Fruit fly (Drosophila melanogaster): ENCODE data around the gene CG13901.

The CG13901 gene

DNA sequence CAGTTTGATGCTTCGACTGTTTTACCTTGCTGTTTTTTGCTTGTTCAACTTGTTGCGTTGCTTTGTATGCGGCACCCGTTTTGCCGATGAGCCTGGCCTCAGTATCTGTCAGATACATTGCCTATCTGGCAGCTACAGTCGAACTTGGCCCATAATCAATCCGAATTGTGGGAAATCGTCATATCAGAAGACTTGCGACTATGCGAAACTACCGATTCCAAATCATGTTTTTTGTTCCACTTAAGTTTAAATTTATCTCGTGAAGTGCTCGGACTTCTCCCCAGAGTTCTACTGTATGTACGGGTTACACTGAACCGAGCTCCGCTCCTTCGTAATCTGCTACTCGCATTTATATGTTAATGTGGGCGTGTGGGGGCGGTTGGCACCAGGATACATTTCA, 46.6 kb upstream of the CG13901 start (continued):
- TF ChIP-seq sqz (GFP tag; optimal IDR thresholded peaks at IDR 0.05) (no peak), nmo (GFP tag; optimal IDR thresholded peaks at IDR 0.05) (no peak), trem (tag; optimal IDR thresholded peaks at IDR 0.05) (no peak), sd (tag; optimal IDR thresholded peaks at IDR 0.05) (no peak), CG10366 (GFP tag; IDR thresholded peaks at IDR 0.05) (no peak), CG6272 (GFP tag; IDR thresholded peaks at IDR 0.05) (no peak), Dek (tag; optimal IDR thresholded peaks at IDR 0.05) (no peak), YL-1 (GFP tag; optimal IDR thresholded peaks at IDR 0.05) (no peak), Dbx (GFP tag; IDR thresholded peaks at IDR 0.05) (peak; percentile 54; the same call in 2 of the 3 replicates), CG2120 (GFP tag; optimal IDR thresholded peaks at IDR 0.05) (peak; percentile 5), CG3163 (GFP tag; optimal IDR thresholded peaks at IDR 0.05) (no peak), CG7987 (GFP tag; optimal IDR thresholded peaks at IDR 0.05) (no peak), kay (GFP tag; optimal IDR thresholded peaks at IDR 0.05) (no peak), lmd (GFP tag; IDR thresholded peaks at IDR 0.05) (peak; percentile 25; the same call in 1 of the 2 replicates), CG13424 (tag; optimal IDR thresholded peaks at IDR 0.05) (no peak), ems (GFP tag; optimal IDR thresholded peaks at IDR 0.05) (no peak), CG8765 (GFP tag; IDR thresholded peaks at IDR 0.05) (no peak), Sox102F (GFP tag; optimal IDR thresholded peaks at IDR 0.05) (no peak), Hey (tag; optimal IDR thresholded peaks at IDR 0.05) (no peak), dpn (GFP tag; optimal IDR thresholded peaks at IDR 0.05) (peak in 1 of 2 experiments; percentile 8), CG8478 (optimal IDR thresholded peaks at IDR 0.05) (no peak), ttk (GFP tag; IDR thresholded peaks at IDR 0.05) (no peak), ranshi (GFP tag; IDR thresholded peaks at IDR 0.05) (no peak), Med (GFP tag) (peak; percentile 84), CG8089 (GFP tag; optimal IDR thresholded peaks at IDR 0.05) (no peak), CG4360 (GFP tag; IDR thresholded peaks at IDR 0.05) (no peak), CG14965 (GFP tag; optimal IDR thresholded peaks at IDR 0.05; ENCODE audit: borderline replicate concordance) (no peak), CG34224 (GFP tag; IDR thresholded peaks at IDR 0.05; ENCODE audit: partially characterized antibody) (no peak), lov (optimal IDR thresholded peaks at IDR 0.05) (no peak), lov (GFP tag; IDR thresholded peaks at IDR 0.05) (no peak), CG2199 (GFP tag; IDR thresholded peaks at IDR 0.05) (no peak), ara (GFP tag; IDR thresholded peaks at IDR 0.05) (no peak), CG1603 (tag; optimal IDR thresholded peaks at IDR 0.05) (no peak), CoRest (tag; optimal IDR thresholded peaks at IDR 0.05) (no peak), shn (GFP tag; optimal IDR thresholded peaks at IDR 0.05) (no peak), en (GFP tag; optimal IDR thresholded peaks at IDR 0.05) (no peak), Fer1 (GFP tag; optimal IDR thresholded peaks at IDR 0.05) (no peak), CG10959 (GFP tag; IDR thresholded peaks at IDR 0.05) (no peak), inv (GFP tag; IDR thresholded peaks at IDR 0.05; ENCODE audit: partially characterized antibody) (no peak), Opbp (GFP tag; IDR thresholded peaks at IDR 0.05; ENCODE audit: partially characterized antibody) (no peak), fd96Cb (tag; optimal IDR thresholded peaks at IDR 0.05) (no peak), dysf (GFP tag; IDR thresholded peaks at IDR 0.05) (peak; percentile 40; the same call in 1 of the 3 replicates), Nf-YB (GFP tag; optimal IDR thresholded peaks at IDR 0.05) (no peak), wdn (GFP tag; IDR thresholded peaks at IDR 0.05) (no peak), Vsx1 (GFP tag; optimal IDR thresholded peaks at IDR 0.05) (no peak), CG2678 (tag; optimal IDR thresholded peaks at IDR 0.05) (peak; percentile 27), CG14050 (GFP tag; IDR thresholded peaks at IDR 0.05) (no peak), knrl (GFP tag; IDR thresholded peaks at IDR 0.05; ENCODE audit: partially characterized antibody) (no peak), H15 (GFP tag; IDR thresholded peaks at IDR 0.05) (no peak), stwl (tag; optimal IDR thresholded peaks at IDR 0.05) (no peak), CG14667 (GFP tag; IDR thresholded peaks at IDR 0.05) (no peak), Hr39 (optimal IDR thresholded peaks at IDR 0.05) (no peak), oc (tag; optimal IDR thresholded peaks at IDR 0.05) (no peak)

All from whole organism, embryonic.